Worm (Caenorhabditis elegans) whole organism, L1 larva: ENCODE measurements around the gene R13H4.5.

ENCODE experiments used
- ets-5 ChIP-seq: fragments of 200-800 bp; sonication (Bioruptor generic); IDR thresholded peaks from 2 replicates; pipeline ENCODE4 v1.3.6; 2022; ENCODE audit warnings: missing genetic modification characterization, missing compliant biosample characterization
- lir-3 ChIP-seq: sonication (generic microtip); optimal IDR thresholded peaks from 2 replicates; lab custom pipeline; 2016; ENCODE audit warnings: mild to moderate bottlenecking, missing genetic modification characterization, moderate library complexity, missing compliant biosample characterization; ENCODE audit not compliant: poor library complexity
- nhr-237 ChIP-seq: fragments of 150-350 bp; optimal IDR thresholded peaks from 2 replicates; lab custom pipeline; 2014; ENCODE audit warnings: missing biosample characterization, missing genetic modification characterization

DNA sequence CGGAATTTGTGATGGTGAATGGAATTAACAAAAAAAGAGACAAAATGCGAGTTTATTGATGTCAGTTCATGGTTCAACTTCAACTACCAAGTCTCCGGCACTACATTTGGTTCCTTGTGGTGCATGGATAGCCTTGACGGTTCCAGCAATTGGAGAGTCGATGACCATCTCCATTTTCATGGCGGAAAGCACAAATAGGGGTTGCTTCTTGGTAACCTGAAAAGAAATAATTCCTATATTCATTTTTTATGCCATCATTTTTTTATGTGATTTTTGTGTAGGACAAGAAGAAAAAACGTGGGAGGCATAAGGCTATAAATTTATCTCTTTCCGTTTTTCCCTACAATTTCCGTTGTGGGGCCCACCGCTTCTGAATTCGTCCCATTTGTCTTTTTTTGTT lies 42.4 kb upstream of the R13H4.5 start:
- TF ChIP-seq ets-5 (GFP tag; lab: Robert Waterston, UW) (no peak), nhr-237 (tag; lab: Kevin White, UChicago) (no peak), lir-3 (no peak)
